Worm (Caenorhabditis elegans) whole organism, late embryonic: ENCODE data around the gene H12I19.115.

Source experiments
- C08G9.2 ChIP-seq: sonication (generic microtip); optimal IDR thresholded peaks from 2 replicates; lab custom pipeline; 2016; ENCODE audit warnings: mild to moderate bottlenecking, missing genetic modification characterization, moderate library complexity, missing compliant biosample characterization
- K09A11.1 ChIP-seq: sonication (generic microtip); optimal IDR thresholded peaks from 2 replicates; lab custom pipeline; 2017; ENCODE audit warnings: antibody characterized with exemption, mild to moderate bottlenecking, missing genetic modification characterization, missing compliant biosample characterization; ENCODE audit not compliant: insufficient read depth
- ahr-1 ChIP-seq: sonication (generic microtip); optimal IDR thresholded peaks from 2 replicates; lab custom pipeline; 2016; ENCODE audit warnings: missing genetic modification characterization, missing compliant biosample characterization
- ceh-14 ChIP-seq: sonication (generic microtip); optimal IDR thresholded peaks from 2 replicates; lab custom pipeline; 2016; ENCODE audit warnings: missing genotype, missing genetic modification characterization, missing compliant biosample characterization
- ceh-18 ChIP-seq: sonication (generic microtip); optimal IDR thresholded peaks from 2 replicates; lab custom pipeline; 2016; ENCODE audit warnings: missing genetic modification characterization, missing compliant biosample characterization
- ceh-19 ChIP-seq: fragments of 200-800 bp; sonication (Bioruptor generic); optimal IDR thresholded peaks from 2 replicates; lab custom pipeline; 2018; ENCODE audit warnings: mild to moderate bottlenecking, missing genetic modification characterization, missing compliant biosample characterization
- ceh-24 ChIP-seq: sonication (generic microtip); optimal IDR thresholded peaks from 2 replicates; lab custom pipeline; 2016; ENCODE audit warnings: mild to moderate bottlenecking, missing genetic modification characterization, missing compliant biosample characterization
- ceh-30 ChIP-seq: fragments of 150-350 bp; optimal IDR thresholded peaks from 2 replicates; lab custom pipeline; 2014; ENCODE audit warnings: missing biosample characterization, missing genetic modification characterization
- ceh-34 ChIP-seq: sonication (generic microtip); optimal IDR thresholded peaks from 2 replicates; lab custom pipeline; 2016; ENCODE audit warnings: mild to moderate bottlenecking, missing genetic modification characterization, missing compliant biosample characterization
- ceh-48 ChIP-seq: sonication (generic microtip); optimal IDR thresholded peaks from 2 replicates; lab custom pipeline; 2016; ENCODE audit warnings: missing genetic modification characterization, inconsistent platforms, missing compliant biosample characterization
- ceh-6 ChIP-seq: fragments of 200-800 bp; sonication (Bioruptor generic); optimal IDR thresholded peaks from 2 replicates; lab custom pipeline; 2018; ENCODE audit warnings: mild to moderate bottlenecking, missing genetic modification characterization, missing compliant biosample characterization
- che-1 ChIP-seq: sonication (generic microtip); optimal IDR thresholded peaks from 2 replicates; lab custom pipeline; 2016; ENCODE audit warnings: mild to moderate bottlenecking, missing genetic modification characterization, missing compliant biosample characterization
- dmd-4 ChIP-seq: sonication (generic microtip); optimal IDR thresholded peaks from 2 replicates; lab custom pipeline; 2016; ENCODE audit warnings: borderline replicate concordance, missing genetic modification characterization, missing compliant biosample characterization
- dve-1 ChIP-seq: sonication (generic microtip); optimal IDR thresholded peaks from 2 replicates; lab custom pipeline; 2017; ENCODE audit warnings: antibody characterized with exemption, mild to moderate bottlenecking, missing genetic modification characterization, missing compliant biosample characterization
- elt-2 ChIP-seq: sonication (generic microtip); optimal IDR thresholded peaks from 2 replicates; lab custom pipeline; 2016; ENCODE audit warnings: missing genetic modification reagents, missing genetic modification characterization, missing compliant biosample characterization
- elt-4 ChIP-seq: sonication (generic microtip); optimal IDR thresholded peaks from 2 replicates; lab custom pipeline; 2016; ENCODE audit warnings: missing genetic modification characterization, missing compliant biosample characterization
- fkh-10 ChIP-seq: fragments of 150-350 bp; optimal IDR thresholded peaks from 2 replicates; lab custom pipeline; 2014; ENCODE audit warnings: missing biosample characterization, missing genetic modification reagents, missing genetic modification characterization
- fkh-6 ChIP-seq: sonication (generic microtip); optimal IDR thresholded peaks from 2 replicates; lab custom pipeline; 2016; ENCODE audit warnings: missing genetic modification characterization, missing compliant biosample characterization
- gmeb-2 ChIP-seq: sonication (generic microtip); optimal IDR thresholded peaks from 2 replicates; lab custom pipeline; 2016; ENCODE audit warnings: missing genetic modification characterization, inconsistent platforms, missing compliant biosample characterization
- hlh-13 ChIP-seq: fragments of 200-800 bp; sonication (Bioruptor generic); optimal IDR thresholded peaks from 2 replicates; lab custom pipeline; 2018; ENCODE audit warnings: mild to moderate bottlenecking, missing genetic modification characterization, missing compliant biosample characterization
- hlh-30 ChIP-seq: sonication (generic microtip); optimal IDR thresholded peaks from 2 replicates; lab custom pipeline; 2017; ENCODE audit warnings: antibody characterized with exemption, missing genetic modification characterization, missing compliant biosample characterization; ENCODE audit not compliant: insufficient read depth
- hlh-8 ChIP-seq: sonication (generic microtip); optimal IDR thresholded peaks from 2 replicates; lab custom pipeline; 2016; ENCODE audit warnings: missing genotype, missing genetic modification characterization, missing compliant biosample characterization
- lin-11 ChIP-seq: fragments of 200-800 bp; sonication (Bioruptor generic); optimal IDR thresholded peaks from 2 replicates; lab custom pipeline; 2018; ENCODE audit warnings: mild to moderate bottlenecking, missing genetic modification characterization, missing compliant biosample characterization
- madf-2 ChIP-seq: sonication (generic microtip); optimal IDR thresholded peaks from 2 replicates; lab custom pipeline; 2017; ENCODE audit warnings: missing genetic modification characterization, missing compliant biosample characterization
- mec-3 ChIP-seq: sonication (generic microtip); optimal IDR thresholded peaks from 2 replicates; lab custom pipeline; 2016; ENCODE audit warnings: borderline replicate concordance, missing genetic modification characterization, missing compliant biosample characterization
- npax-4 ChIP-seq: sonication (generic microtip); optimal IDR thresholded peaks from 2 replicates; lab custom pipeline; 2016; ENCODE audit warnings: missing genetic modification characterization, missing compliant biosample characterization
- odd-2 ChIP-seq: sonication (generic microtip); optimal IDR thresholded peaks from 2 replicates; lab custom pipeline; 2017; ENCODE audit warnings: antibody characterized with exemption, mild to moderate bottlenecking, missing genetic modification characterization, missing compliant biosample characterization
- pag-3 ChIP-seq: sonication (generic microtip); optimal IDR thresholded peaks from 2 replicates; lab custom pipeline; 2016; ENCODE audit warnings: missing compliant biosample characterization, missing genetic modification characterization, borderline replicate concordance
- pat-9 ChIP-seq: fragments of 200-800 bp; sonication (Bioruptor generic); optimal IDR thresholded peaks from 2 replicates; lab custom pipeline; 2018; ENCODE audit warnings: mild to moderate bottlenecking, missing genetic modification characterization, moderate library complexity, missing compliant biosample characterization
- pha-2 ChIP-seq: sonication (generic microtip); optimal IDR thresholded peaks from 2 replicates; lab custom pipeline; 2017; ENCODE audit warnings: mild to moderate bottlenecking, missing genetic modification characterization, missing compliant biosample characterization
- pha-4 ChIP-seq: fragments of 150-350 bp; optimal IDR thresholded peaks from 2 replicates; lab custom pipeline; 2018; ENCODE audit warnings: missing biosample characterization, missing genetic modification reagents, missing genetic modification characterization
- pqm-1 ChIP-seq: sonication (generic microtip); optimal IDR thresholded peaks from 2 replicates; lab custom pipeline; 2016; ENCODE audit warnings: missing genetic modification characterization, missing compliant biosample characterization
- pros-1 ChIP-seq: fragments of 150-350 bp; optimal IDR thresholded peaks from 2 replicates; lab custom pipeline; 2014; ENCODE audit warnings: missing biosample characterization, missing genetic modification reagents, missing genetic modification characterization
- ref-2 ChIP-seq: sonication (generic microtip); optimal IDR thresholded peaks from 2 replicates; lab custom pipeline; 2016; ENCODE audit warnings: missing genetic modification characterization, missing compliant biosample characterization
- sdc-2 ChIP-seq: sonication (generic microtip); optimal IDR thresholded peaks from 2 replicates; lab custom pipeline; 2016; ENCODE audit warnings: missing genotype, missing genetic modification characterization, missing compliant biosample characterization
- sox-2 ChIP-seq: fragments of 200-800 bp; sonication (Bioruptor generic); IDR thresholded peaks from 2 replicates; pipeline ENCODE4 v1.3.6; 2022; ENCODE audit warnings: missing genetic modification reagents, missing genetic modification characterization, missing compliant biosample characterization
- sox-4 ChIP-seq: sonication (generic microtip); optimal IDR thresholded peaks from 2 replicates; lab custom pipeline; 2017; ENCODE audit warnings: mild to moderate bottlenecking, missing genetic modification characterization, inconsistent platforms, missing compliant biosample characterization
- syd-9 ChIP-seq: sonication (generic microtip); optimal IDR thresholded peaks from 2 replicates; lab custom pipeline; 2016; ENCODE audit warnings: mild to moderate bottlenecking, missing genetic modification characterization, moderate library complexity, missing compliant biosample characterization
- ttx-3 ChIP-seq: sonication (generic microtip); optimal IDR thresholded peaks from 2 replicates; lab custom pipeline; 2016; ENCODE audit warnings: missing genetic modification reagents, missing genetic modification characterization, missing compliant biosample characterization
- unc-42 ChIP-seq: sonication (generic microtip); optimal IDR thresholded peaks from 2 replicates; lab custom pipeline; 2016; ENCODE audit warnings: missing genotype, missing genetic modification characterization, missing compliant biosample characterization
- unc-55 ChIP-seq: sonication (generic microtip); optimal IDR thresholded peaks from 2 replicates; lab custom pipeline; 2017; ENCODE audit warnings: missing biosample characterization, missing genetic modification reagents, missing genetic modification characterization
- zip-5 ChIP-seq: sonication (generic microtip); optimal IDR thresholded peaks from 2 replicates; lab custom pipeline; 2016; ENCODE audit warnings: missing genetic modification characterization, missing compliant biosample characterization

Gene H12I19.115

ce11 chrIV:14104745-14105144, 22.9 kb downstream of the H12I19.115 start:
- TF ChIP-seq sox-4 = no peak
- TF ChIP-seq pag-3 = no peak
- TF ChIP-seq npax-4 (tag; lab: Kevin White, UChicago) = no peak
- TF ChIP-seq lin-11 = no peak
- no peak for TF ChIP-seq pha-4 (tag; lab: Kevin White, UChicago)
- TF ChIP-seq dve-1 = no peak
- TF ChIP-seq pha-2 (tag; lab: Kevin White, UChicago) = no peak
- no peak for TF ChIP-seq zip-5 (tag; lab: Kevin White, UChicago)
- no peak for TF ChIP-seq fkh-10 (GFP tag; lab: Kevin White, UChicago)
- TF ChIP-seq ref-2 (tag; lab: Kevin White, UChicago) = no peak
- TF ChIP-seq ceh-34 (tag; lab: Kevin White, UChicago) = no peak
- TF ChIP-seq ttx-3 = no peak

- TF ChIP-seq pha-4 (tag; lab: Kevin White, UChicago) (no peak), ceh-14 (tag; lab: Kevin White, UChicago) (no peak), ceh-19 (no peak), odd-2 (tag; lab: Kevin White, UChicago) (no peak), lin-11 (no peak), unc-55 (GFP tag; lab: Kevin White, UChicago) (no peak), fkh-6 (tag; lab: Kevin White, UChicago) (no peak), ceh-24 (tag; lab: Kevin White, UChicago) (no peak), npax-4 (tag; lab: Kevin White, UChicago) (no peak), gmeb-2 (tag; lab: Kevin White, UChicago) (no peak), dve-1 (no peak), ceh-30 (tag; lab: Kevin White, UChicago) (no peak), elt-4 (tag; lab: Kevin White, UChicago) (no peak), dmd-4 (tag; lab: Kevin White, UChicago) (no peak), sox-2 (GFP tag; lab: Robert Waterston, UW) (no peak), pros-1 (tag; lab: Kevin White, UChicago) (no peak), pqm-1 (tag; lab: Kevin White, UChicago) (no peak)
- TF ChIP-seq, all 69 proteins: peak for 0
Observed at ce11 chrIV:14103054-14103453, 24.6 kb downstream of the H12I19.115 start, which contains the start of gene F52B11.5. F52B11.5 (minus strand) TSS chrIV:14103231.

ce11 chrIV:14099256-14099655, 28.4 kb downstream of the H12I19.115 start, which contains the start of gene col-133:
col-133 (minus strand) TSS chrIV:14099356.
- TF ChIP-seq ceh-18 (tag; lab: Kevin White, UChicago) = no peak

- TF ChIP-seq mec-3 (tag; lab: Kevin White, UChicago) = peak; percentile 21
- TF ChIP-seq ahr-1 = no peak
Observed at ce11 chrIV:14098540-14099098, 29.0 kb downstream of the H12I19.115 start.

- TF ChIP-seq ceh-48 (tag; lab: Kevin White, UChicago) (no peak), pag-3 (no peak), pat-9 (tag; lab: Kevin White, UChicago) (no peak)
Observed at ce11 chrIV:14091242-14091641, 36.4 kb downstream of the H12I19.115 start, which contains the start of gene noah-2. noah-2 (plus strand) TSS chrIV:14091254.

- TF ChIP-seq madf-2 (tag; lab: Kevin White, UChicago) (no peak), dve-1 (no peak), hlh-13 (GFP tag; lab: Kevin White, UChicago) (no peak), ceh-18 (tag; lab: Kevin White, UChicago) (no peak), pqm-1 (tag; lab: Kevin White, UChicago) (no peak), che-1 (no peak), fkh-10 (GFP tag; lab: Kevin White, UChicago) (no peak), ceh-6 (no peak), C08G9.2 (tag; lab: Kevin White, UChicago) (no peak), syd-9 (tag; lab: Kevin White, UChicago) (no peak), elt-2 (tag; lab: Kevin White, UChicago) (no peak), hlh-30 (tag; lab: Kevin White, UChicago) (no peak), ceh-48 (tag; lab: Kevin White, UChicago) (no peak), unc-42 (no peak), hlh-8 (no peak), zip-5 (tag; lab: Kevin White, UChicago) (no peak), sdc-2 (tag; lab: Kevin White, UChicago) (no peak), K09A11.1 (tag; lab: Kevin White, UChicago) (no peak)
Observed at ce11 chrIV:14089749-14090148, 37.9 kb downstream of the H12I19.115 start.
